Fruit fly (Drosophila melanogaster) whole organism, embryonic: ENCODE measurements around the gene CG12446.
A peak's percentile ranks its signal among the peaks of the same experiment; 100 is the strongest.

Experiments
- ATbp ChIP-seq: fragments of 200-800 bp; sonication (Bioruptor generic); optimal IDR thresholded peaks from 2 replicates; lab custom pipeline; 2017; ENCODE audit warnings: missing biosample characterization, mild to moderate bottlenecking, missing genetic modification characterization, missing genetic modification reagents
- Atf6 ChIP-seq: fragments of 200-800 bp; sonication (Bioruptor generic); IDR thresholded peaks from 2 replicates; pipeline ENCODE4 v1.3.6; 2022; ENCODE audit warnings: missing biosample characterization, missing genetic modification characterization
- Bdp1 ChIP-seq: fragments of 200-800 bp; sonication (Bioruptor generic); optimal IDR thresholded peaks from 3 replicates; lab custom pipeline; 2016; ENCODE audit warnings: missing biosample characterization, missing genetic modification characterization
- Blimp-1 ChIP-seq: fragments of 200-800 bp; sonication (Bioruptor generic); optimal IDR thresholded peaks from 3 replicates; lab custom pipeline; 2018; ENCODE audit warnings: missing biosample characterization, missing genetic modification characterization, mild to moderate bottlenecking, moderate library complexity, missing genetic modification reagents
- CG10431 ChIP-seq: fragments of 200-800 bp; sonication (Bioruptor generic); optimal IDR thresholded peaks from 3 replicates; lab custom pipeline; 2018; ENCODE audit warnings: missing biosample characterization, mild to moderate bottlenecking, missing genetic modification characterization
- CG11085 ChIP-seq: fragments of 200-800 bp; sonication (Bioruptor generic); IDR thresholded peaks from 2 replicates; pipeline ENCODE4 v1.3.6; 2022; ENCODE audit warnings: missing biosample characterization, missing genetic modification characterization
- CG11247 ChIP-seq: fragments of 200-800 bp; sonication (Bioruptor generic); IDR thresholded peaks from 2 replicates; pipeline ENCODE4 v1.3.6; 2022; ENCODE audit warnings: missing biosample characterization, missing genetic modification characterization
- CG11696 ChIP-seq: fragments of 200-800 bp; sonication (Bioruptor generic); IDR thresholded peaks from 2 replicates; pipeline ENCODE4 v1.3.6; 2022; ENCODE audit warnings: missing biosample characterization, missing genetic modification characterization
- CG12769 ChIP-seq: fragments of 200-800 bp; sonication (Bioruptor generic); optimal IDR thresholded peaks from 2 replicates; lab custom pipeline; 2019; ENCODE audit warnings: missing biosample characterization, mild to moderate bottlenecking, missing genetic modification characterization, moderate library complexity
- CG13424 ChIP-seq: fragments of 200-800 bp; sonication (Bioruptor generic); optimal IDR thresholded peaks from 2 replicates; lab custom pipeline; 2019; ENCODE audit warnings: missing biosample characterization, mild to moderate bottlenecking, missing genetic modification characterization, moderate library complexity
- CG13624 ChIP-seq: fragments of 200-800 bp; sonication (Bioruptor generic); optimal IDR thresholded peaks from 2 replicates; lab custom pipeline; 2016; ENCODE audit warnings: missing biosample characterization, missing genetic modification characterization
- CG14014 ChIP-seq: fragments of 200-800 bp; sonication (Bioruptor generic); IDR thresholded peaks from 2 replicates; pipeline ENCODE4 v1.3.6; 2022; ENCODE audit warnings: missing biosample characterization, missing genetic modification characterization
- CG15479 ChIP-seq: fragments of 200-800 bp; sonication (Bioruptor generic); optimal IDR thresholded peaks from 3 replicates; lab custom pipeline; 2019; ENCODE audit warnings: missing biosample characterization, mild to moderate bottlenecking, missing genetic modification characterization, moderate library complexity
- CG1792 ChIP-seq: fragments of 200-800 bp; sonication (Bioruptor generic); optimal IDR thresholded peaks from 2 replicates; lab custom pipeline; 2016; ENCODE audit warnings: missing biosample characterization, missing genetic modification characterization
- CG2129 ChIP-seq: fragments of 200-800 bp; sonication (Bioruptor generic); IDR thresholded peaks from 2 replicates; pipeline ENCODE4 v1.3.6; 2022; ENCODE audit warnings: missing biosample characterization, missing genetic modification characterization; ENCODE audit not compliant: partially characterized antibody
- CG2199 ChIP-seq: fragments of 200-800 bp; sonication (Bioruptor generic); IDR thresholded peaks from 3 replicates; pipeline ENCODE4 v1.3.6; 2022; ENCODE audit warnings: missing biosample characterization, missing genetic modification characterization
- CG2875 ChIP-seq: fragments of 200-800 bp; sonication (Bioruptor generic); optimal IDR thresholded peaks from 2 replicates; lab custom pipeline; 2017; ENCODE audit warnings: missing biosample characterization, mild to moderate bottlenecking, missing genetic modification characterization, missing genetic modification reagents
- CG3407 ChIP-seq: fragments of 200-800 bp; sonication (Bioruptor generic); optimal IDR thresholded peaks from 2 replicates; lab custom pipeline; 2018; ENCODE audit warnings: missing biosample characterization, mild to moderate bottlenecking, missing genetic modification characterization
- CG3847 ChIP-seq: fragments of 200-800 bp; sonication (Bioruptor generic); IDR thresholded peaks from 2 replicates; pipeline ENCODE4 v1.3.6; 2022; ENCODE audit warnings: missing biosample characterization, missing genetic modification characterization
- CG4360 ChIP-seq: fragments of 200-800 bp; sonication (Bioruptor generic); IDR thresholded peaks from 2 replicates; pipeline ENCODE4 v1.3.6; 2022; ENCODE audit warnings: missing biosample characterization, missing genetic modification characterization
- CG43689 ChIP-seq: fragments of 200-800 bp; sonication (Bioruptor generic); IDR thresholded peaks from 2 replicates; pipeline ENCODE4 v1.3.6; 2022; ENCODE audit warnings: missing biosample characterization, missing genetic modification characterization
- CG4854 ChIP-seq: fragments of 200-800 bp; sonication (Bioruptor generic); optimal IDR thresholded peaks from 2 replicates; lab custom pipeline; 2016; ENCODE audit warnings: missing biosample characterization, missing genetic modification characterization, inconsistent platforms
- CG5953 ChIP-seq: fragments of 200-800 bp; sonication (Bioruptor generic); IDR thresholded peaks from 2 replicates; pipeline ENCODE4 v1.3.6; 2022; ENCODE audit warnings: missing biosample characterization, missing genetic modification characterization
- CG7839 ChIP-seq: fragments of 200-800 bp; sonication (Bioruptor generic); optimal IDR thresholded peaks from 3 replicates; lab custom pipeline; 2018; ENCODE audit warnings: missing biosample characterization, mild to moderate bottlenecking, missing genetic modification characterization, moderate library complexity
- CG8290 ChIP-seq, 3 experiments: fragments of 200-800 bp; sonication (Bioruptor generic); optimal IDR thresholded peaks; 2 replicates each; lab custom pipeline; 2016 to 2019; ENCODE audit warnings: missing biosample characterization in 3 of 3, missing genetic modification characterization in 3 of 3, mild to moderate bottlenecking in 2 of 3, moderate library complexity in 1 of 3
- Chrac-16 ChIP-seq: fragments of 200-800 bp; sonication (Bioruptor generic); optimal IDR thresholded peaks from 3 replicates; lab custom pipeline; 2016; ENCODE audit warnings: missing biosample characterization, missing genetic modification characterization
- Dip3 ChIP-seq: fragments of 200-800 bp; sonication (Bioruptor generic); optimal IDR thresholded peaks from 3 replicates; lab custom pipeline; 2016; ENCODE audit warnings: missing biosample characterization, missing genetic modification characterization
- GATAe ChIP-seq: fragments of 200-800 bp; sonication (Bioruptor generic); conservative IDR thresholded peaks from 2 replicates; pipeline ENCODE4 v1.3.6; 2022; ENCODE audit warnings: missing biosample characterization, missing genetic modification characterization
- Mes4 ChIP-seq: fragments of 200-800 bp; sonication (Bioruptor generic); optimal IDR thresholded peaks from 2 replicates; lab custom pipeline; 2016; ENCODE audit warnings: missing biosample characterization, missing genetic modification characterization
- Mrtf ChIP-seq: fragments of 200-800 bp; sonication (Bioruptor generic); IDR thresholded peaks from 3 replicates; pipeline ENCODE4 v1.3.6; 2022; ENCODE audit warnings: missing biosample characterization, missing genetic modification characterization
- PHDP ChIP-seq: fragments of 200-800 bp; sonication (Bioruptor generic); optimal IDR thresholded peaks from 3 replicates; lab custom pipeline; 2018; ENCODE audit warnings: missing biosample characterization, mild to moderate bottlenecking, missing genetic modification characterization, moderate library complexity
- Sox102F ChIP-seq: fragments of 200-800 bp; sonication (Bioruptor generic); optimal IDR thresholded peaks from 2 replicates; lab custom pipeline; 2018; ENCODE audit warnings: missing biosample characterization, mild to moderate bottlenecking, missing genetic modification characterization, moderate library complexity
- TFAM ChIP-seq: fragments of 200-800 bp; sonication (Bioruptor generic); optimal IDR thresholded peaks from 2 replicates; lab custom pipeline; 2017; ENCODE audit warnings: missing biosample characterization, missing genetic modification characterization, inconsistent platforms
- YL-1 ChIP-seq: fragments of 200-800 bp; sonication (Bioruptor generic); optimal IDR thresholded peaks from 3 replicates; lab custom pipeline; 2017; ENCODE audit warnings: missing biosample characterization, mild to moderate bottlenecking, missing genetic modification characterization
- ap ChIP-seq: fragments of 200-800 bp; sonication (Bioruptor generic); IDR thresholded peaks from 2 replicates; pipeline ENCODE4 v1.3.6; 2022; ENCODE audit warnings: missing biosample characterization, missing genetic modification characterization
- bcd ChIP-seq: fragments of 200-800 bp; sonication (Bioruptor generic); optimal IDR thresholded peaks from 2 replicates; lab custom pipeline; 2017; ENCODE audit warnings: missing biosample characterization, mild to moderate bottlenecking, missing genetic modification characterization
- caup ChIP-seq: fragments of 200-800 bp; sonication (Bioruptor generic); optimal IDR thresholded peaks from 3 replicates; lab custom pipeline; 2017; ENCODE audit warnings: missing biosample characterization, mild to moderate bottlenecking, missing genetic modification characterization, moderate library complexity; ENCODE audit not compliant: severe bottlenecking
- chinmo ChIP-seq: fragments of 200-800 bp; sonication (Bioruptor generic); IDR thresholded peaks from 4 replicates; pipeline ENCODE4 v1.3.6; 2022; ENCODE audit warnings: missing biosample characterization, missing genetic modification characterization; ENCODE audit not compliant: partially characterized antibody
- en ChIP-seq: fragments of 200-800 bp; sonication (Bioruptor generic); optimal IDR thresholded peaks from 2 replicates; lab custom pipeline; 2016; ENCODE audit warnings: missing biosample characterization, missing genetic modification characterization
- eyg ChIP-seq: fragments of 200-800 bp; sonication (Bioruptor generic); optimal IDR thresholded peaks from 3 replicates; lab custom pipeline; 2016; ENCODE audit warnings: missing biosample characterization, missing genetic modification characterization
- kni ChIP-seq: fragments of 200-800 bp; sonication (Bioruptor generic); optimal IDR thresholded peaks from 3 replicates; lab custom pipeline; 2017; ENCODE audit warnings: mild to moderate bottlenecking, missing biosample characterization, missing genetic modification reagents, missing genetic modification characterization
- sens ChIP-seq: fragments of 200-800 bp; sonication (Bioruptor generic); peaks from one replicate; lab custom pipeline; 2016; ENCODE audit warnings: missing biosample characterization, missing genetic modification characterization
- sisA ChIP-seq: fragments of 200-800 bp; sonication (Bioruptor generic); IDR thresholded peaks from 2 replicates; pipeline ENCODE4 v1.3.6; 2022; ENCODE audit warnings: missing biosample characterization, missing genetic modification characterization
- slou ChIP-seq: fragments of 200-800 bp; sonication (Bioruptor generic); optimal IDR thresholded peaks from 3 replicates; lab custom pipeline; 2016; ENCODE audit warnings: missing biosample characterization, missing genetic modification characterization
- tap ChIP-seq: fragments of 200-800 bp; optimal IDR thresholded peaks from 3 replicates; lab custom pipeline; 2019; ENCODE audit warnings: missing biosample characterization, mild to moderate bottlenecking, missing genetic modification characterization, moderate library complexity
- tio ChIP-seq: fragments of 200-800 bp; sonication (Bioruptor generic); optimal IDR thresholded peaks from 2 replicates; lab custom pipeline; 2017; ENCODE audit warnings: missing biosample characterization, missing genetic modification characterization, inconsistent platforms
- tll ChIP-seq, 2 experiments: fragments of 200-800 bp in 1 of 2; fragments of >200 bp in 1 of 2; sonication (Bioruptor generic) in 1 of 2; optimal IDR thresholded peaks; 2 replicates each; lab custom pipeline; 2017 to 2019; ENCODE audit warnings: missing biosample characterization in 2 of 2, missing genetic modification characterization in 2 of 2, mild to moderate bottlenecking in 1 of 2, moderate library complexity in 1 of 2
- trh ChIP-seq: fragments of 200-800 bp; sonication (Bioruptor generic); optimal IDR thresholded peaks from 2 replicates; lab custom pipeline; 2016; ENCODE audit warnings: missing biosample characterization, missing genetic modification characterization
- tx ChIP-seq: fragments of 200-800 bp; sonication (Bioruptor generic); optimal IDR thresholded peaks from 2 replicates; lab custom pipeline; 2016; ENCODE audit warnings: missing biosample characterization, missing genetic modification characterization
- yki ChIP-seq: fragments of >200 bp; optimal IDR thresholded peaks from 3 replicates; lab custom pipeline; 2018

The CG12446 gene

DNA sequence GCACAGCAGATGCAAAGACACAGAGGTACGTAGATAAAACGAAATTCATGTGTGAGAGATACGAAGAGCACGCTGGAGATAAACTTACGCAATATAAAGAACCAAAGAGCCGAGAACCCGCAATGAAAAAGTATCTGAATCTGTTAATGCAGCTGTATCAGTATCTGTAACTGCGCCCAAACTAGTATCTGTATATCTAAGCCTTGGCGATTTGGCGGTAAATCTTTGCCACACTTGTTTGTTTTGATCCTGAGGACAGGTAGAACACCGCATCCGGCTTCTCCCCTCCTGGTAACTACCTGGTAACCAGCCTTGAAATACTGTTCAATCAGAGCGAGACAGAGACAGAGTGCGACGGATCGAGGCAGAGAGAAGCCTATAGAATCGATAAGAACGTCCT is 24.7 kb upstream of the CG12446 start:
- no peak for TF ChIP-seq Atf6 (GFP tag; lab: Robert Waterston, UW)
- TF ChIP-seq Blimp-1, result no peak
- TF ChIP-seq CG2199 (GFP tag; lab: Robert Waterston, UW), result peak; percentile 72; the same call in 2 of the 3 replicates
- TF ChIP-seq kni (GFP tag; lab: Kevin White, UChicago), result no peak
- no peak for TF ChIP-seq CG3407 (GFP tag; lab: Kevin White, UChicago)
- TF ChIP-seq yki (lab: Kevin White, UChicago), result no peak
- no peak for TF ChIP-seq bcd (GFP tag; lab: Kevin White, UChicago)
- no peak for TF ChIP-seq CG13624 (GFP tag; lab: Kevin White, UChicago)
- no peak for TF ChIP-seq CG14014 (GFP tag; lab: Robert Waterston, UW)
- TF ChIP-seq tll (GFP tag; optimal IDR thresholded peaks at IDR 0.05; lab: Kevin White, UChicago), result peak in 1 of 2 experiments; percentile 49
- TF ChIP-seq CG11085, result no peak
- TF ChIP-seq CG4360 (GFP tag; lab: Robert Waterston, UW), result no peak
- peak; percentile 81 for TF ChIP-seq CG15479
- no peak for TF ChIP-seq Mrtf (GFP tag; lab: Robert Waterston, UW)
- TF ChIP-seq YL-1, result no peak

DNA sequence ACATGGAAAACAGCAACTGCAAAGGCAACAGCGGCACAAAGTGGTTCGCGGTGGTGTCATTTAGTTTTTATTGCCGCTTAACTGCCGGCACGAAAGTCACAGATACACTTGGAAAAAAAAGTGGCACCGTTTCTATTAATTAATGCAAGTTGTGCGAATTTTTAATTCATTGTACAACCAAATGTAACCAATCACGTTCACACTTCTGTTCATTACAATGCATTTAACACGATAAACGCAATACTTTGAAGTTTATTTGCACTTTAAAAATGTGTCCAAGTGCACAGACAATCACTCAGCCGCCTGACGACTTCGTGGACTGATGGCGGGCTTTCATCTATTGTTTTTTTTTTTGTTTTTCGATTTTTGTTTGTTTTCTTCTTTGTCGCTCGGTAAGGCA is 21.8 kb upstream of the CG12446 start:
- 0 out of 3 replicates have a peak, but pooled peaks have one; percentile 54 for TF ChIP-seq Mrtf (GFP tag; lab: Robert Waterston, UW)
- peak; percentile 33 for TF ChIP-seq CG7839 (tag; lab: Kevin White, UChicago)
- TF ChIP-seq CG11247 (GFP tag; lab: Robert Waterston, UW), result 0 out of 2 replicates have a peak, but pooled peaks have one; percentile 10
- TF ChIP-seq tx, result peak; percentile 2
- TF ChIP-seq CG10431 (GFP tag; lab: Kevin White, UChicago), result no peak
- no peak for TF ChIP-seq TFAM (GFP tag; lab: Kevin White, UChicago)
- peak; percentile 16 for TF ChIP-seq CG2875 (GFP tag; lab: Kevin White, UChicago)
- TF ChIP-seq eyg (GFP tag; lab: Kevin White, UChicago), result peak; percentile 7
- TF ChIP-seq trh (GFP tag; lab: Kevin White, UChicago), result no peak
- no peak for TF ChIP-seq Dip3 (GFP tag; lab: Kevin White, UChicago)
- peak; percentile 29 for TF ChIP-seq Chrac-16 (GFP tag; lab: Kevin White, UChicago)
- no peak for TF ChIP-seq GATAe (GFP tag; lab: Robert Waterston, UW)
- TF ChIP-seq Sox102F (GFP tag; lab: Kevin White, UChicago), result peak; percentile 79
- no peak for TF ChIP-seq CG8290 (GFP tag; optimal IDR thresholded peaks at IDR 0.05; lab: Kevin White, UChicago)
- TF ChIP-seq CG8290 (tag; optimal IDR thresholded peaks at IDR 0.05; lab: Kevin White, UChicago), result peak in 1 of 2 experiments; percentile 63
- peak; percentile 17 for TF ChIP-seq en (GFP tag; lab: Kevin White, UChicago)
- peak; percentile 33 for TF ChIP-seq CG4854 (GFP tag; lab: Kevin White, UChicago)
- no peak for TF ChIP-seq CG3847
- TF ChIP-seq CG5953 (GFP tag; lab: Robert Waterston, UW), result peak; percentile 49; the same call in 1 of the 2 replicates
- no peak for TF ChIP-seq CG43689 (GFP tag; lab: Robert Waterston, UW)
- no peak for TF ChIP-seq CG2129 (GFP tag; lab: Robert Waterston, UW)
- peak; percentile 50 for TF ChIP-seq ATbp (GFP tag; lab: Kevin White, UChicago)
- peak; percentile 76 for TF ChIP-seq sisA (GFP tag; lab: Robert Waterston, UW)
- peak; percentile 20 for TF ChIP-seq tap (tag; lab: Kevin White, UChicago)
- TF ChIP-seq Bdp1 (GFP tag; lab: Kevin White, UChicago), result no peak
- peak; percentile 27 for TF ChIP-seq CG1792 (GFP tag; lab: Kevin White, UChicago)
- peak; percentile 87 for TF ChIP-seq sens (GFP tag; lab: Kevin White, UChicago)
- TF ChIP-seq tio (GFP tag; lab: Kevin White, UChicago), result peak; percentile 34
- TF ChIP-seq PHDP (tag; lab: Kevin White, UChicago), result peak; percentile 51
- 0 out of 2 replicates have a peak, but pooled peaks have one; percentile 14 for TF ChIP-seq CG11696 (GFP tag; lab: Robert Waterston, UW)
- peak; percentile 3 for TF ChIP-seq slou
- no peak for TF ChIP-seq chinmo
- TF ChIP-seq Mes4, result peak; percentile 35
- TF ChIP-seq caup (GFP tag; lab: Kevin White, UChicago), result no peak
- TF ChIP-seq CG13424 (tag; lab: Kevin White, UChicago), result peak; percentile 60
- peak; percentile 34 for TF ChIP-seq CG12769 (tag; lab: Kevin White, UChicago)
- TF ChIP-seq ap (GFP tag; lab: Robert Waterston, UW), result peak; percentile 52
